Fruit fly (Drosophila melanogaster) whole organism, embryonic: ENCODE results near the gene pico.

Source experiments
- Ada2b ChIP-seq: fragments of 200-800 bp; sonication (Bioruptor generic); IDR thresholded peaks from 2 replicates; pipeline ENCODE4 v1.3.6; 2022; ENCODE audit warnings: missing biosample characterization, missing genetic modification characterization
- Adf1 ChIP-seq: fragments of 200-800 bp; sonication (Bioruptor generic); IDR thresholded peaks from 2 replicates; pipeline ENCODE4 v1.3.6; 2022; ENCODE audit warnings: missing biosample characterization, missing genetic modification characterization
- CG12104 ChIP-seq: fragments of 200-800 bp; sonication (Bioruptor generic); optimal IDR thresholded peaks from 3 replicates; lab custom pipeline; 2016; ENCODE audit warnings: missing biosample characterization, missing genetic modification characterization
- CG12236 ChIP-seq: fragments of 200-800 bp; sonication (Bioruptor generic); optimal IDR thresholded peaks from 2 replicates; lab custom pipeline; 2016; ENCODE audit warnings: missing biosample characterization, missing genetic modification characterization
- CG12659 ChIP-seq: fragments of 200-800 bp; sonication (Bioruptor generic); optimal IDR thresholded peaks from 3 replicates; lab custom pipeline; 2017; ENCODE audit warnings: mild to moderate bottlenecking, missing biosample characterization, missing genetic modification reagents, missing genetic modification characterization
- CG15011 ChIP-seq: fragments of 200-800 bp; sonication (Bioruptor generic); optimal IDR thresholded peaks from 3 replicates; lab custom pipeline; 2018; ENCODE audit warnings: missing biosample characterization, mild to moderate bottlenecking, missing genetic modification characterization
- CG17359 ChIP-seq: fragments of 200-800 bp; sonication (Bioruptor generic); optimal IDR thresholded peaks from 3 replicates; lab custom pipeline; 2018; ENCODE audit warnings: missing biosample characterization, mild to moderate bottlenecking, missing genetic modification characterization, moderate library complexity
- CG18476 ChIP-seq: fragments of 200-800 bp; sonication (Bioruptor generic); optimal IDR thresholded peaks from 2 replicates; lab custom pipeline; 2016; ENCODE audit warnings: missing biosample characterization, mild to moderate bottlenecking, missing genetic modification characterization
- CG18764 ChIP-seq: fragments of 200-800 bp; sonication (Bioruptor generic); optimal IDR thresholded peaks from 3 replicates; lab custom pipeline; 2016; ENCODE audit warnings: missing biosample characterization, missing genetic modification characterization
- CG3065 ChIP-seq: fragments of 200-800 bp; sonication (Bioruptor generic); optimal IDR thresholded peaks from 2 replicates; lab custom pipeline; 2016; ENCODE audit warnings: missing biosample characterization, missing genetic modification characterization
- CG32772 ChIP-seq: fragments of 200-800 bp; sonication (Bioruptor generic); IDR thresholded peaks from 2 replicates; pipeline ENCODE4 v1.3.6; 2022; ENCODE audit warnings: missing biosample characterization, missing genetic modification characterization
- CG34376 ChIP-seq: fragments of 200-800 bp; sonication (Bioruptor generic); optimal IDR thresholded peaks from 2 replicates; lab custom pipeline; 2018; ENCODE audit warnings: missing biosample characterization, mild to moderate bottlenecking, missing genetic modification characterization
- CG4854 ChIP-seq: fragments of 200-800 bp; sonication (Bioruptor generic); optimal IDR thresholded peaks from 2 replicates; lab custom pipeline; 2016; ENCODE audit warnings: missing biosample characterization, missing genetic modification characterization, inconsistent platforms
- CG6683 ChIP-seq: fragments of 200-800 bp; sonication (Bioruptor generic); optimal IDR thresholded peaks from 2 replicates; lab custom pipeline; 2017; ENCODE audit warnings: missing biosample characterization, mild to moderate bottlenecking, missing genetic modification characterization, missing genetic modification reagents
- CG6689 ChIP-seq: fragments of 200-800 bp; sonication (Bioruptor generic); IDR thresholded peaks from 2 replicates; pipeline ENCODE4 v1.3.6; 2022; ENCODE audit warnings: missing biosample characterization, missing genetic modification characterization
- CG7372 ChIP-seq: fragments of 200-800 bp; sonication (Bioruptor generic); IDR thresholded peaks from 2 replicates; pipeline ENCODE4 v1.3.6; 2022; ENCODE audit warnings: missing biosample characterization, missing genetic modification characterization
- CG7556 ChIP-seq: fragments of 200-800 bp; sonication (Bioruptor generic); optimal IDR thresholded peaks from 2 replicates; lab custom pipeline; 2017; ENCODE audit warnings: missing biosample characterization, mild to moderate bottlenecking, missing genetic modification characterization
- CG8281 ChIP-seq: fragments of 200-800 bp; sonication (Bioruptor generic); optimal IDR thresholded peaks from 2 replicates; lab custom pipeline; 2018; ENCODE audit warnings: missing biosample characterization, mild to moderate bottlenecking, missing genetic modification characterization, moderate library complexity
- Camta ChIP-seq: fragments of 200-800 bp; sonication (Bioruptor generic); optimal IDR thresholded peaks from 2 replicates; lab custom pipeline; 2016; ENCODE audit warnings: missing biosample characterization, missing genetic modification characterization
- Dbx ChIP-seq: fragments of 200-800 bp; sonication (Bioruptor generic); IDR thresholded peaks from 3 replicates; pipeline ENCODE4 v1.3.6; 2022; ENCODE audit warnings: missing biosample characterization, missing genetic modification characterization
- E2f1 ChIP-seq: fragments of 200-800 bp; sonication (Bioruptor generic); IDR thresholded peaks from 2 replicates; pipeline ENCODE4 v1.3.6; 2022; ENCODE audit warnings: missing biosample characterization, missing genetic modification characterization
- GATAe ChIP-seq: fragments of 200-800 bp; sonication (Bioruptor generic); conservative IDR thresholded peaks from 2 replicates; pipeline ENCODE4 v1.3.6; 2022; ENCODE audit warnings: missing biosample characterization, missing genetic modification characterization
- Hr3 ChIP-seq: fragments of 200-800 bp; sonication (Bioruptor generic); optimal IDR thresholded peaks from 3 replicates; lab custom pipeline; 2016; ENCODE audit warnings: missing biosample characterization, missing genetic modification characterization
- MTF-1 ChIP-seq: fragments of 200-800 bp; sonication (Bioruptor generic); optimal IDR thresholded peaks from 2 replicates; lab custom pipeline; 2018; ENCODE audit warnings: missing biosample characterization, mild to moderate bottlenecking, missing genetic modification characterization, borderline replicate concordance
- Max ChIP-seq: fragments of 200-800 bp; sonication (Bioruptor generic); optimal IDR thresholded peaks from 2 replicates; lab custom pipeline; 2016; ENCODE audit warnings: missing biosample characterization, mild to moderate bottlenecking, missing genetic modification characterization
- NC2β ChIP-seq: fragments of 200-800 bp; sonication (Bioruptor generic); optimal IDR thresholded peaks from 2 replicates; lab custom pipeline; 2016; ENCODE audit warnings: missing biosample characterization, missing genetic modification characterization
- Neu2 ChIP-seq: fragments of 200-800 bp; sonication (Bioruptor generic); optimal IDR thresholded peaks from 3 replicates; lab custom pipeline; 2016; ENCODE audit warnings: missing biosample characterization, missing genetic modification characterization, borderline replicate concordance
- Oaz ChIP-seq: fragments of 200-800 bp; sonication (Bioruptor generic); IDR thresholded peaks from 2 replicates; pipeline ENCODE4 v1.3.6; 2022; ENCODE audit warnings: missing biosample characterization, missing genetic modification characterization
- Poxn ChIP-seq: fragments of 200-800 bp; sonication (Bioruptor generic); IDR thresholded peaks from 2 replicates; pipeline ENCODE4 v1.3.6; 2022; ENCODE audit warnings: missing biosample characterization, missing genetic modification characterization
- Ptx1 ChIP-seq: fragments of 200-800 bp; sonication (Bioruptor generic); IDR thresholded peaks from 2 replicates; pipeline ENCODE4 v1.3.6; 2022; ENCODE audit warnings: missing biosample characterization, missing genetic modification characterization
- Rfx ChIP-seq: fragments of 200-800 bp; sonication (Bioruptor generic); IDR thresholded peaks from 2 replicates; pipeline ENCODE4 v1.3.6; 2022; ENCODE audit warnings: missing biosample characterization, missing genetic modification characterization
- Sin3A ChIP-seq: fragments of >200 bp; optimal IDR thresholded peaks from 2 replicates; lab custom pipeline; 2018
- Xbp1 ChIP-seq: fragments of 200-800 bp; sonication (Bioruptor generic); optimal IDR thresholded peaks from 3 replicates; lab custom pipeline; 2016; ENCODE audit warnings: missing biosample characterization, mild to moderate bottlenecking, missing genetic modification characterization
- ac ChIP-seq: fragments of 200-800 bp; sonication (Bioruptor generic); optimal IDR thresholded peaks from 3 replicates; lab custom pipeline; 2017; ENCODE audit warnings: missing biosample characterization, mild to moderate bottlenecking, missing genetic modification characterization
- aop ChIP-seq: fragments of 200-800 bp; sonication (Bioruptor generic); IDR thresholded peaks from 2 replicates; pipeline ENCODE4 v1.3.6; 2022; ENCODE audit warnings: missing biosample characterization, missing genetic modification characterization
- ap ChIP-seq: fragments of 200-800 bp; sonication (Bioruptor generic); IDR thresholded peaks from 2 replicates; pipeline ENCODE4 v1.3.6; 2022; ENCODE audit warnings: missing biosample characterization, missing genetic modification characterization
- bcd ChIP-seq: fragments of 200-800 bp; sonication (Bioruptor generic); optimal IDR thresholded peaks from 2 replicates; lab custom pipeline; 2017; ENCODE audit warnings: missing biosample characterization, mild to moderate bottlenecking, missing genetic modification characterization
- ci ChIP-seq: fragments of 200-800 bp; sonication (Bioruptor generic); IDR thresholded peaks from 3 replicates; pipeline ENCODE4 v1.3.6; 2022; ENCODE audit warnings: missing biosample characterization, missing genetic modification characterization
- dmrt11E ChIP-seq: fragments of 200-800 bp; sonication (Bioruptor generic); optimal IDR thresholded peaks from 3 replicates; lab custom pipeline; 2018; ENCODE audit warnings: missing biosample characterization, mild to moderate bottlenecking, missing genetic modification characterization, moderate library complexity
- emc ChIP-seq: fragments of 200-800 bp; sonication (Bioruptor generic); optimal IDR thresholded peaks from 2 replicates; lab custom pipeline; 2016; ENCODE audit warnings: missing biosample characterization, missing genetic modification characterization
- ewg ChIP-seq: fragments of 200-800 bp; sonication (Bioruptor generic); optimal IDR thresholded peaks from 3 replicates; lab custom pipeline; 2017; ENCODE audit warnings: mild to moderate bottlenecking, missing biosample characterization, missing genetic modification reagents, missing genetic modification characterization
- fu2 ChIP-seq: fragments of 200-800 bp; sonication (Bioruptor generic); optimal IDR thresholded peaks from 2 replicates; lab custom pipeline; 2016; ENCODE audit warnings: missing biosample characterization, missing genetic modification characterization
- gem ChIP-seq: fragments of 200-800 bp; sonication (Bioruptor generic); optimal IDR thresholded peaks from 2 replicates; lab custom pipeline; 2019; ENCODE audit warnings: missing biosample characterization, mild to moderate bottlenecking, missing genetic modification characterization, moderate library complexity
- ham ChIP-seq: fragments of 200-800 bp; sonication (Bioruptor generic); IDR thresholded peaks from 2 replicates; pipeline ENCODE4 v1.3.6; 2022; ENCODE audit warnings: missing biosample characterization, missing genetic modification characterization
- jigr1 ChIP-seq: fragments of 200-800 bp; sonication (Bioruptor generic); IDR thresholded peaks from 3 replicates; pipeline ENCODE4 v1.3.6; 2022; ENCODE audit warnings: missing biosample characterization, missing genetic modification characterization
- knrl ChIP-seq: fragments of 200-800 bp; sonication (Bioruptor generic); IDR thresholded peaks from 3 replicates; pipeline ENCODE4 v1.3.6; 2022; ENCODE audit warnings: missing biosample characterization, missing genetic modification characterization; ENCODE audit not compliant: partially characterized antibody
- mirr ChIP-seq: fragments of 200-800 bp; sonication (Bioruptor generic); optimal IDR thresholded peaks from 3 replicates; lab custom pipeline; 2018; ENCODE audit warnings: missing biosample characterization, mild to moderate bottlenecking, missing genetic modification characterization
- nau ChIP-seq: fragments of 200-800 bp; sonication (Bioruptor generic); optimal IDR thresholded peaks from 3 replicates; lab custom pipeline; 2017; ENCODE audit warnings: missing biosample characterization, mild to moderate bottlenecking, missing genetic modification characterization, missing genetic modification reagents
- ro ChIP-seq: fragments of 200-800 bp; sonication (Bioruptor generic); IDR thresholded peaks from 2 replicates; pipeline ENCODE4 v1.3.6; 2022; ENCODE audit warnings: missing biosample characterization, missing genetic modification characterization
- unc-4 ChIP-seq: fragments of 200-800 bp; sonication (Bioruptor generic); IDR thresholded peaks from 2 replicates; pipeline ENCODE4 v1.3.6; 2022; ENCODE audit warnings: missing biosample characterization, missing genetic modification characterization; ENCODE audit not compliant: partially characterized antibody
- unpg ChIP-seq: fragments of 200-800 bp; sonication (Bioruptor generic); optimal IDR thresholded peaks from 3 replicates; lab custom pipeline; 2018; ENCODE audit warnings: missing biosample characterization, mild to moderate bottlenecking, missing genetic modification characterization, moderate library complexity

pico gene

dm6 chrX:19876836-19877468 lies 25.1 kb upstream of the pico start (continued):
- TF ChIP-seq NC2β (GFP tag; lab: Kevin White, UChicago) = no peak
- no peak for TF ChIP-seq CG12104 (GFP tag; lab: Kevin White, UChicago)
- TF ChIP-seq fu2 (GFP tag; lab: Kevin White, UChicago) = no peak
- TF ChIP-seq ac (GFP tag; lab: Kevin White, UChicago) = no peak
- peak; percentile 63 for TF ChIP-seq gem
- TF ChIP-seq CG7556 (GFP tag; lab: Kevin White, UChicago) = peak; percentile 46
- no peak for TF ChIP-seq Camta (GFP tag; lab: Kevin White, UChicago)
- TF ChIP-seq Hr3 = peak; percentile 1
- TF ChIP-seq CG6689 (GFP tag; lab: Robert Waterston, UW) = 0 out of 2 replicates have a peak, but pooled peaks have one; percentile 10
- TF ChIP-seq Neu2 (GFP tag; lab: Kevin White, UChicago) = no peak
- no peak for TF ChIP-seq Max (GFP tag; lab: Kevin White, UChicago)
- no peak for TF ChIP-seq CG12236 (GFP tag; lab: Kevin White, UChicago)
- TF ChIP-seq CG7372 (GFP tag; lab: Robert Waterston, UW) = no peak
- TF ChIP-seq CG3065 (GFP tag; lab: Kevin White, UChicago) = no peak
- TF ChIP-seq bcd (GFP tag; lab: Kevin White, UChicago) = peak; percentile 2
- TF ChIP-seq CG18764 (GFP tag; lab: Kevin White, UChicago) = no peak
- TF ChIP-seq Dbx (GFP tag; lab: Robert Waterston, UW) = no peak
- 0 out of 2 replicates have a peak, but pooled peaks have one; percentile 6 for TF ChIP-seq Ada2b (GFP tag; lab: Robert Waterston, UW)
- TF ChIP-seq dmrt11E (tag; lab: Kevin White, UChicago) = no peak
- TF ChIP-seq ewg (GFP tag; lab: Kevin White, UChicago) = peak; percentile 13
- TF ChIP-seq unpg = peak; percentile 15
- TF ChIP-seq knrl = no peak
- no peak for TF ChIP-seq unc-4 (GFP tag; lab: Robert Waterston, UW)
- no peak for TF ChIP-seq Adf1 (GFP tag; lab: Robert Waterston, UW)
- no peak for TF ChIP-seq aop (GFP tag; lab: Robert Waterston, UW)
- TF ChIP-seq CG32772 = no peak
- no peak for TF ChIP-seq Rfx (GFP tag; lab: Robert Waterston, UW)
- TF ChIP-seq CG17359 (tag; lab: Kevin White, UChicago) = peak; percentile 20
- TF ChIP-seq nau (GFP tag; lab: Kevin White, UChicago) = peak; percentile 12
- no peak for TF ChIP-seq ro
- TF ChIP-seq CG4854 (GFP tag; lab: Kevin White, UChicago) = no peak
- no peak for TF ChIP-seq Poxn (GFP tag; lab: Robert Waterston, UW)
- TF ChIP-seq Oaz (GFP tag; lab: Robert Waterston, UW) = no peak
- peak; percentile 7 for TF ChIP-seq Xbp1 (GFP tag; lab: Kevin White, UChicago)
- no peak for TF ChIP-seq CG8281 (tag; lab: Kevin White, UChicago)
- TF ChIP-seq CG15011 = no peak
- TF ChIP-seq CG6683 = no peak
- TF ChIP-seq Sin3A = no peak
- TF ChIP-seq ci (GFP tag; lab: Robert Waterston, UW) = no peak
- TF ChIP-seq ap (GFP tag; lab: Robert Waterston, UW) = no peak
- peak; percentile 15 for TF ChIP-seq CG12659 (GFP tag; lab: Kevin White, UChicago)
- TF ChIP-seq CG34376 = no peak
- no peak for TF ChIP-seq emc (GFP tag; lab: Kevin White, UChicago)
- no peak for TF ChIP-seq MTF-1 (GFP tag; lab: Kevin White, UChicago)
- TF ChIP-seq E2f1 (GFP tag; lab: Robert Waterston, UW) = no peak
- TF ChIP-seq ham (GFP tag; lab: Robert Waterston, UW) = no peak
- TF ChIP-seq Ptx1 (GFP tag; lab: Robert Waterston, UW) = no peak
- no peak for TF ChIP-seq CG18476
- no peak for TF ChIP-seq jigr1 (GFP tag; lab: Robert Waterston, UW)
- TF ChIP-seq GATAe (GFP tag; lab: Robert Waterston, UW) = no peak
- TF ChIP-seq mirr (GFP tag; lab: Kevin White, UChicago) = no peak
